Worm (Caenorhabditis elegans) whole organism, L4/young adult: ENCODE data around the gene F27E5.7.

Experiments used
- W03F9.2 ChIP-seq: fragments of 150-350 bp; optimal IDR thresholded peaks from 2 replicates; lab custom pipeline; 2014; ENCODE audit warnings: missing biosample characterization, missing genetic modification characterization
- dao-5 ChIP-seq: sonication (generic microtip); optimal IDR thresholded peaks from 2 replicates; lab custom pipeline; 2016; ENCODE audit warnings: missing genotype, missing genetic modification characterization, moderate library complexity, missing compliant biosample characterization
- him-1 ChIP-seq: sonication (generic microtip); optimal IDR thresholded peaks from 2 replicates; lab custom pipeline; 2016; ENCODE audit warnings: missing genotype, missing genetic modification reagents, missing genetic modification characterization, missing compliant biosample characterization

The F27E5.7 gene

DNA sequence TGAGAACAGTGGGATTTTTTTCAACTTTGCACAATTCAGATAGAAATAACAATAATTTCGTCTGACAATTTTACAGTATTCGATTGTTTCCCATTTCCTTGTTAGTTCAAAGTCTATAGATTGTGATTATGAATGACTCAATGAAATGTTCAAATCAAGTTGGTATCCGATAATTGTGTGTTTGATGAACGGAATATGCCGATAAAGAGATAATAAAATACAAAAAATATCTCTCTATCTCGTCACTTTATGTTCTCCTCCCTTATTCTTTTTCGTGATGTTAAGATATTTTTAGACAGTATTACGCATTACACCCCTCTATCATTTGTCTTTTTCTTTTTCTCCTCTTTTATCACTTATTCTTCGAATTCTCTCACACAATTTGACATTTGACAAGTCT lies at the start of gene F27E5.7:
Gene F27E5.7, plus strand, starts transcription at position 301 of the 400 bp plus-strand sequence.
- TF ChIP-seq him-1 (tag; lab: Kevin White, UChicago): no peak
- no peak for TF ChIP-seq dao-5 (tag; lab: Kevin White, UChicago)
- no peak for TF ChIP-seq W03F9.2 (tag; lab: Kevin White, UChicago)

DNA sequence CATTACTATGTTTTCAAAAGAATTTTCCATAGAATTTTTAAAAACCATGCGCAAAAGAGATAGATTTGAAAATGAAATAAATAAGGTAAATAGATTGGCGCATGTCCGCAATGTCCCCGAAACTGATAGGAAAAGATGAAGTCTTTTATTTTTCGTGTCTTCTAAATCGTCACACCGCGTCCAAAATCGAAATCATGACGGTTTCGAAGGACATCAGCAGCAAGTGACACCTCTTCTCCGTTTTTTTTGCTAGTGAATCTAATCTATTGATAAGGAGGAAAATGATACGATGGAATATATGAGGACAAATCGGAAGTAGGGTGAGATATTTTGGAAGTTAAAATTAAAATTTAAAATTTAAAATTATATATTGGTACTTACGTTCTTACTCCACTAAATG lies 48.6 kb upstream of the F27E5.7 start:
- TF ChIP-seq W03F9.2 (tag; lab: Kevin White, UChicago) (no peak), dao-5 (tag; lab: Kevin White, UChicago) (no peak), him-1 (tag; lab: Kevin White, UChicago) (no peak)

DNA sequence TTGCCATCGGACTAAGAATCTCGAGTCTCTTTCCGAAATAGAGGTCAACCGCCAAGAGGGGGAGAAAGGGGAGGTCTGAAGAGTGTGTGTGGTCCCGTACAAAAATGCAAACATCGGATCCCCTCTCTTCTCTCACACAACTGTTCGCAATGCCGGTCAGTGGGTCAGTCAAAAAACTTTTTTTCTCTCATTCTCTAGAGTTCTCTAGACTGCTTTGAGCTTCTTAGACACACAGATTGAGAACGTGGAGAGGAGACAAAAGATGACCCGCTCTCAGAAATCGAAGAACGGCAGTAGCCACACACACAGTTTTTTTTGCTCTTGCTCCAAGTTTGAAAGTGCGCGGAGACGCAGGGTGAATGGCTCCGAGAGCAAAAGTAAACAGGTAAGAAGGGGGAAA lies 46.8 kb upstream of the F27E5.7 start:
- TF ChIP-seq W03F9.2 (tag; lab: Kevin White, UChicago) (no peak), dao-5 (tag; lab: Kevin White, UChicago) (no peak), him-1 (tag; lab: Kevin White, UChicago) (no peak)

DNA sequence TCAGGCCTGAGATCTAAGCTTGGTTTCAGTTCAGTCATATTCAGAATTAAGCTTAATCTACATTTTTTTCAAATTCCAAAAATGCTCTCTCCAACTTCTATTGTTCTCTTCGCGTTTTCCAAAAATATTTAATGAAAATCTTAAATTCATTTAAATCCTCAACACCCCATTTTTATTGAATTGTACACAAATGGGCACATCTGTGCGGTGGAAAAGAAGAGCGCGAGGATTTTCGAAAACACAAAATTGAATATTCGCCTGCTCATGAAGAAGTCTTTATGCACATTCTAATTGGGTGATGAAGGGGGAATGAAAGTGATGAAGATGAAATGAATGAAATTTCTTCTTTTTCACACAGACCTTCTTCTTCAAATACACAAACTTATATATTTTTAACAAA lies 38.1 kb upstream of the F27E5.7 start:
- TF ChIP-seq him-1 (tag; lab: Kevin White, UChicago) (no peak), dao-5 (tag; lab: Kevin White, UChicago) (no peak), W03F9.2 (tag; lab: Kevin White, UChicago) (no peak)

DNA sequence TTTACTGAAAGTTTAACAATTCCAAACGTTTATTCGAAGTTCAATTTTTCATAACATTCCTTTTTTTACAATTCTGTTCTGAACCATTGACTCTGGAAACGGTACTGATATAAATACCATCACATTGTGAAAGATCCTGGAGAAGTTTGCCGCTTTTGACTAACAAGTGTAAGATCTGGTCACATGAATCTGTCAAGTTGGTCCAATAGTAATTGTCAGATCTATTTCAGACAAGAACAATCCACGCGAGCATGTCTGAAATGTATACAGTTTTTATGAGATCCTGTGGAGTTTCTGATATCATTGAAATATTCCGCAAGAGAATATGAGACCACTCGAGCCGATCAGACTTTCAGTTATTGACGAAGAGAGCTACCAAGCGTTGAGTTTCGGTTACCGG lies 29.4 kb upstream of the F27E5.7 start:
- TF ChIP-seq him-1 (tag; lab: Kevin White, UChicago) (no peak), dao-5 (tag; lab: Kevin White, UChicago) (no peak), W03F9.2 (tag; lab: Kevin White, UChicago) (no peak)

DNA sequence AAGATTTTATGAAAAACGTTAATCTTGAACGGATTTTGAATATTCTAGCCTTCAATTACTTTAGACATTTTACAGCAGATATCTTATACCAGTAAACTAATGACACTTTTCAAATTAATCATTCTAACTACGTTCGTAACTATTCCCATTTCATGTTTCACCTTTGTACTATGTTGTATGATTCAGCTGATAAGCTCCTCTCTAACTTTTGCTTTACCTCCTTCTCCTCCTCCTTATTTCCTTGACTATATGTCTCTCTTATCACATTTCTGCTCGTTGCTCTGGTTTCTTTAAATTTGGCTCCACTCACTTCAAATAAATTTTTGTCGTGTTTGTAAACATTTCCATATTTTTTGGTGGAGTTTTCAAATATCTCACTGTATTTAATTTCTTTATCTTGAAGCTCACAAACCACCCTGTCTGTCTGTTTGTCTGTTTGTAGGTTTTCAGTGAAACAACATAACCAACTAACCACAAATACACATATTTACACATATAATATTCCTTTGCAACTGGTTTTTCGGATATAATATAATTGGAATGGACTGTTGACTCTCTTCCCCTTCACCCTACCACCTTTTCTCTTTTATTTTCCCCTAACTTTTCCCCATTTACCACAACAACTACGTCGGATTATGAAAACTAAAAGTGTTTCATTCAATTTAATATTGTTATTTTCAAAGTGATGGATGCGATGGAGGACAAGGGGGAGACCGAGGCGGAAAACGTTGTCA lies 28.2 kb upstream of the F27E5.7 start, which contains the start of gene lact-2:
Gene lact-2, plus strand, starts transcription at position 684 of the 734 bp plus-strand sequence.
- TF ChIP-seq him-1 (tag; lab: Kevin White, UChicago) (no peak), dao-5 (tag; lab: Kevin White, UChicago) (no peak), W03F9.2 (tag; lab: Kevin White, UChicago) (no peak)

DNA sequence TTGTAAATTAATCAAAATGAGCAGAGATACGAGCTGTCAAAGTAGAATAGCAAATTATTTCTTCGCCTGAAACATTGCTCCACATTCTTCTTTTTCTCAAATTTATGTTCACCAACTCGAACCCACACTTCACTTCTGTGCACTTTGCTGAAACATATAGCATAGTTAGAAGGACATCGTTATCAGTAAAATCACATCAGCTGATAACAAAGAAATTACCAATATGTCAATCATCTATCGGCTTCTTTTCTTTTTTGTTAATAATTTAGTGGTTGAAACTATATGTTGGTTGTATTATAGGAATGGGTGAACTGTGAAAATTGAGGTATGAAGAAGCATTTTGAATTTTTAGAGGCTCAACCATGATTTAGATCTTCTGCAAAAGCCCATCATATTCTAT lies 27.3 kb upstream of the F27E5.7 start:
- TF ChIP-seq him-1 (tag; lab: Kevin White, UChicago) (no peak), W03F9.2 (tag; lab: Kevin White, UChicago) (no peak), dao-5 (tag; lab: Kevin White, UChicago) (no peak)

DNA sequence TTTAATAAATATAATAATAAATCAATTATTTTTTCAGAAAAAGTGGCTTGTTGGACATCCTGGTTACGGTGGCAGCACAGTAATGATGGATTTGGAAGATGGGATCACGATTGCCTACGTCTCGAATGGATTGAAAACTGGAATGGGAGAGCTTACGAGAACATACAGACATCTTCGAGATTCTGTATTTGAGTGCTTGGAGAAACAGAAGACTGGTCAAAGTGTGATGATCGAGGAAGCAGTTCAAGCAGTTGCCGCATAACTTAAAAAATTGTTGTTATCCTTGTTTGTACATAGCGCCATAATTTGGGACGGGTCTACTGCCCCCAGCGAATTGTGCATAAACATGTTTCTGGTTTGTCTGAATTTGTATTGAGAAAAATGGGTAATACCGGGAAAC lies 24.1 kb upstream of the F27E5.7 start:
- TF ChIP-seq W03F9.2 (tag; lab: Kevin White, UChicago) (no peak), dao-5 (tag; lab: Kevin White, UChicago) (no peak), him-1 (tag; lab: Kevin White, UChicago) (no peak)

DNA sequence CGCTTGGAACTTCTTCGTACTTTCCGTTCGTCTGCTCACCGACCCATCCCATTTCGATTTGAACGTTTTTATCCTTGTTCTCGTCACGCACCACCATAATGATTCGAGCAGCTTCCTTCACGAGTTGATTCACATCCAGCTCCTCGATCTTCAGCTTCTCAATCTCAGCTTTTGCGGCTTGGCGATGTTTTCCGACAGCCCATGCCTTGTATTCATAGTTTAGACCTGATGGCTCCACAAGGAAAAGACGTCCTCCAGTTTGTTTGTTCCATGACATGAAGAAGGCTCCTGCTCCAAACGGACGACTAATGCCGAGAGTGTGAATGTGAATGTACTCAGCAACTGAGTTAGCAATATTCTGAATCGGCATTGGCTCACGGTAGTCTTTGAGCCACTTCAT lies 23.5 kb upstream of the F27E5.7 start:
- TF ChIP-seq him-1 (tag; lab: Kevin White, UChicago): no peak
- no peak for TF ChIP-seq W03F9.2 (tag; lab: Kevin White, UChicago)
- TF ChIP-seq dao-5 (tag; lab: Kevin White, UChicago): no peak

DNA sequence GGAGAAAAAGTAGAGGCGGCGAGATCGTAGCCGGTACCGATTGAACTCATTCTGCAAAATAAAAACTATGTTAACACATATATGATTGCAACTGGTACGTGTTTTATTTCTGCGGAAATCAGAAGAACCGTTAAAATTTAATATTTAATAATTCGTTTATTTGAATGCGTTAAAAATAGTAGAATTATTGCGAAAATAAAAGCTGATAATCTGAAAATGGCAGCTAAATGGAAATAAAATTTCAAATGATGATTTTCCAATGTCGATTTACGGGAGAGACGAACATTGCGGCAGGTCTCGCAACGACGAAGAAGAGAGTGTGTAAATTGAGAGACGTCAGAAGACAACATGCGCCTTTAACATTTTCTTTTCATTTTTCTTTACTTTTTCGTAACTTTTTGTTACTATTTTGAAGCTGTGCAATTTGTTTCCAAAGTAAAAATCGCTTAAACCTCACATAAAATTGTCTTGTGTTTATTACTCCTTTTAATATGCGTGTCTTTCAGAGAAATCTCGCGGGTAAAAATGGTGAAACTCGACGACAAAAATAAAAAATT lies 22.7 kb upstream of the F27E5.7 start, which contains the start of the genes pas-7 and puf-12:
Gene pas-7, minus strand, starts transcription at position 51 of the 557 bp plus-strand sequence.
Gene puf-12, plus strand, starts transcription at position 507 of the 557 bp plus-strand sequence.
- TF ChIP-seq dao-5 (tag; lab: Kevin White, UChicago): no peak
- TF ChIP-seq W03F9.2 (tag; lab: Kevin White, UChicago): peak; percentile 77
- no peak for TF ChIP-seq him-1 (tag; lab: Kevin White, UChicago)

DNA sequence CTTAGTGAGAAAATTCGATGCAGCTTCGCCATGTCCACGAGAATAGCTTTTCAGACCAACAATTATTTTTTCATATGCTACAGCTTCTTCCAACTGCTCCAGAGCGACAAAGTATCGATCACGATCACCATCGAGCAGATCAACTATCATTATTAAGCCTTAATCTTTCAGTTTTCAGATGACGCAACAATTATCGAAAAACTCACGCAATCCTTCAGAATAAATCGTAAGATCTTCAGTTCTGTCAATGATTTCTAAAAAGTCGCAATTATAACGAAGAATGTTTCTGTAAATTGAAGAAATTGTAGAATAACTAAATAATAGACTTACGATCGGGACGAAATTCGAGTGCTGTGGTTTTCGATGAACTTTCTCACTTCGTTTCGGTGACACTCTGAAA lies 19.4 kb upstream of the F27E5.7 start:
- no peak for TF ChIP-seq him-1 (tag; lab: Kevin White, UChicago)
- TF ChIP-seq W03F9.2 (tag; lab: Kevin White, UChicago): no peak
- TF ChIP-seq dao-5 (tag; lab: Kevin White, UChicago): no peak

DNA sequence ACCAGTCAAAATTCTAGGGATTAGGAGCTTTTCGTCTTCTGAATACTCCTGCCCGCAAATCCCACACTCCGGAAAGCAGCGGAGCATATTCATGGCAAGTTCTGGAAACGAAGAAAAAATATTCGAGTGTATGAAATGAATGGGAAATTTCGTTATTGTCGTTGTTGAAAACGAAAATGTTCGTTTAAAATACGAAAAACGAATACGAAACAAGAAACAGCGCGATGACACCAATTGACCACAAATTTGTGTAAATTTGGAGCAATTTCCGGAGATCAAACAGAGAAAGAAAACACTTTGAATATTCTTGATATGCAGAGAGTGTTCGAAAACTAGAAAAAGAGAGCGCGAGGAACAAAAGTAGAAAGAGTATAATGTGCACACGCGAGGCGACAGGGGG lies 17.0 kb upstream of the F27E5.7 start, which contains the start of gene ZK945.4:
Gene ZK945.4, minus strand, starts transcription at position 101 of the 400 bp plus-strand sequence.
- TF ChIP-seq W03F9.2 (tag; lab: Kevin White, UChicago): no peak
- no peak for TF ChIP-seq him-1 (tag; lab: Kevin White, UChicago)
- TF ChIP-seq dao-5 (tag; lab: Kevin White, UChicago): no peak

DNA sequence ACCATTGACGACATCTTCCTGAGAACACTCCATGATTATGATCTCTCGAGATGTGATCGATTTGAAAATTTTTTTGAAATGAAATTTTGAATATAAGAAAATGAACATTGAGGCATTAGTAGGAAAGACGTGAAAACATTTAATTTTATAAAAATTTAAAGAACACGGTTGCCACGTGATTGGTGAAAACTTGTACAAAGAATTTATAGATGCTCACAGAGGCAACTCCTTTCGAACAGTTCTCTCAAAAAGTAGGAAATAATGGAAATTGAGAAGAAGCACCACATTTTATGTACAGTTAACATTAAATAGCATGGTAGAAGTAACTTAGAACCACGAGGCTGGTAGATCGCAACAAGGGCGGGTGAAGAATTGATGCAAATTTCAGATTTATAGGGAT lies 15.7 kb upstream of the F27E5.7 start, which contains the start of gene ZK945.6:
Gene ZK945.6, minus strand, starts transcription at position 101 of the 400 bp plus-strand sequence.
- TF ChIP-seq dao-5 (tag; lab: Kevin White, UChicago) (no peak), W03F9.2 (tag; lab: Kevin White, UChicago) (no peak), him-1 (tag; lab: Kevin White, UChicago) (no peak)
